Fruit fly (Drosophila melanogaster): ENCODE data around the gene eEF1alpha2.

Gene eEF1alpha2

DNA sequence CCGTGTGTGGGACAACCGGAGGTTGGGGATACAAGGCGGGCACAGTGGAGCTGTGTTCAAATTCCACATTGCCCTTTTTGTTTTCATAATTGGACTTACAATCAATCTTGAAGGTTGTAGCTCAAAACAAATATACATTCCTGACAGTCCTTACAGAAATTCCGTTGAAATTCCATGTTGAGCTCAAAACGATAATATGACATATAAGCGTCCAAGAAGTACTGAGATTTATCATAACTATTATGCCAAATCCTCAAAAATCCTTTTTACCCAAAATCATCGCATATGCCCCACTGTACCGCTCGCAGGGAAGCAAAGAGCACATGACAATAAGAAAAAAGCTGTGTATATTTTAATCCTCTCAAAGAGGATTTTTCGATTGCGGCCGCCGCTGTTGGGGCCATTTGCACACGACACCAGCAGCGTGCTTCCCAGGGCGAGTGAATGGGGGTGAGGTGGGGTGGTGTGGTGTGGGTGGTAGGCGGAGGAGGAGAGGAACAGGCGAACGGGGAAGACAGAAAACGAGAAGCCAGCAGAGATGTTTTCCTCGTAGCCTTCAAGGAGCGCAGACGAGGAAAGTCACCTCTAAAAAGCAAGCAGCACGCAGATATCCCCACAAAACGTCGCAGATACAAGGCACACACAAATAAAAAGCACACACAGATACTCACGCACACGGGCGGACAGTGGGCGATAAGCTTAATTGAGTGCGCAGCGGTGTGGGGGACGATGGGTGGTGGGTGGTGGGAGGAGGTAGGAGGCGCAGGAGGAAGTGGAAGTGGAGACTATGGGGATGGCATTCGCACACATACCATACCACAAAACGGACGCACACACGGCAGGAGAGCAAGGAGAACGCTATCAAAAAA lies 20.7 kb upstream of the eEF1alpha2 start:
- no peak for TF ChIP-seq Myc (optimal IDR thresholded peaks at IDR 0.05)
- TF ChIP-seq ttk (optimal IDR thresholded peaks at IDR 0.05), result no peak

DNA sequence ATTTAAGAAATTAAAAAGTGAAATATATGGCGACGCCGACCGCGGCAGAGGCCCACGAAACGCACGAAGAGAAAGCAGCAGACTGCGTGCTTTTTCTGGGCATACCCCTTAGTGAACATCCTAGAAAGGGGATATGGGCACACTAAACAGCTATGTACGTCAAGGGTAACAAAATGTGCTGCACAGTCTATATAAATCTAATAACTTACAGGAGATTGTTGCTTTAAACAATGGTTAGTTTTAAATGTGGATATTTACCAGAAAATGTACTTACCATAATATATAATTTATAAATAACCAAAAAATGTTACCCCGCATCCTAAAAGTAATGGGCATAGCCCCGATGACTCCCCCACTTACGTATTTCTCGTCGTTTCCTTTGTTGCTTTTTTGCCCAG lies 20.1 kb upstream of the eEF1alpha2 start:
- no peak for TF ChIP-seq ttk (optimal IDR thresholded peaks at IDR 0.05)
- TF ChIP-seq Sin3A (optimal IDR thresholded peaks at IDR 0.05), result no peak

DNA sequence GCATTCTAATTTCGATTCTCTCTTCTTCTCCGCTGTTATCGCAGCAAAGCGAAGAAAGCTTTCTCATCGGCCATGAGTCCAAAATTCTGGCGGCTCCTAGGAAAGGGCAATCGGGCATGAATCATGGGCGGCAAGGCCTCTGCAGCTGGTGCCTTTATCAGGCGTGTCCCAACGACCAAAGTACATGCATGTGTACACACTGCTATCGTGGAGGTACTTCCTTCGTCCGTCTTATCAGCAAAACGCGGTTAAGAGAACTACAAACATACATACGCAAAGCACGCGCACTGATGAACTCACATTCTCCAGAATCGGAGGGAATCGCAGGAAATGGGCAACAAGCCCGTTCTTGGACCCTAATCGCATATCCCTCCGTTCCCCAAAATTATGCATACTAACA lies 19.3 kb upstream of the eEF1alpha2 start:
- no peak for TF ChIP-seq Myc (optimal IDR thresholded peaks at IDR 0.05)
- no peak for TF ChIP-seq h (optimal IDR thresholded peaks at IDR 0.05)
- no peak for TF ChIP-seq psq (optimal IDR thresholded peaks at IDR 0.05)
- TF ChIP-seq insv (optimal IDR thresholded peaks at IDR 0.05), result no peak
- no peak for TF ChIP-seq Sin3A (optimal IDR thresholded peaks at IDR 0.05)
- no peak for TF ChIP-seq ttk (optimal IDR thresholded peaks at IDR 0.05)

DNA sequence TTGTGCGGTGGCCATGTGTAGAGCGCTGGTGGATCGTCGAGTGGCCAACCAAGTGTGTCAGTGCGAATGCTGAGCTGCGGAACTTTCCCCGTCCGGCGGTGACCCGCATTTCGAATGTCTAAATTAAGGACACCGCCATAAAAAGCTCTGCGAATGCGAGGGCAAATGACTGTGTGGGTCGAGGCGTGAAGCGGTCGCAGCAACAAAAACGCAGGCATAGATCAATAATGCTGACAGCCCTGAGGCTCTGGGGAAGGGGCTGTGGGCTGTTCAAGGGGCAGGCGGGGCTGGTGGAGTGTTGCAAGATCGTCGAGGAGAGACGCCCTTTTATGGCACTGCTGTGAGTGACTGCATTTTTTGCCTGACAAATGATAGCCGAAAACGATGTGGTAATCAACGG lies 18.8 kb upstream of the eEF1alpha2 start:
- TF ChIP-seq psq (optimal IDR thresholded peaks at IDR 0.05), result no peak
- TF ChIP-seq Sin3A (optimal IDR thresholded peaks at IDR 0.05), result no peak
- TF ChIP-seq insv (optimal IDR thresholded peaks at IDR 0.05), result no peak
- no peak for TF ChIP-seq Myc (optimal IDR thresholded peaks at IDR 0.05)
- no peak for TF ChIP-seq ttk (optimal IDR thresholded peaks at IDR 0.05)

DNA sequence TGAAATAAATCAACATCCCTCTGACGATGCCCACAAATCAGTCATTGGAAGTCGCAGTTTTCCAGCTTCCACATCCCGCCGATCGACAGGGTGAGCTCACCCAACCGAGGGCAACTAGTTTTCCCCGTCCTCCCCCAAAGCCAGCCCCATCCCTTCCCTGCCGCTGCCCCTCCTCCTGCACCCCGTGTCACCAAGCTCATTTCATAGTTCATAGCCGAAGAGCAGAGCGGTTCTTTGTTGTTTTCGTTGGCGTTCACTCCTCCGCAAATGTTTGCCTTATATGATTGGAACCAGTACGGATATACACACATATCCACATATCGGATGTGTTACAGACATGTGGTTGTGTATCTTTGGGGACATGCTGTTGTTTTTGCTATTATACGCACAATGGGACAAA lies 18.2 kb upstream of the eEF1alpha2 start:
- TF ChIP-seq psq (optimal IDR thresholded peaks at IDR 0.05) (no peak), h (optimal IDR thresholded peaks at IDR 0.05) (no peak), Myc (optimal IDR thresholded peaks at IDR 0.05) (no peak), insv (optimal IDR thresholded peaks at IDR 0.05) (no peak), Sin3A (optimal IDR thresholded peaks at IDR 0.05) (no peak), ttk (optimal IDR thresholded peaks at IDR 0.05) (no peak)

DNA sequence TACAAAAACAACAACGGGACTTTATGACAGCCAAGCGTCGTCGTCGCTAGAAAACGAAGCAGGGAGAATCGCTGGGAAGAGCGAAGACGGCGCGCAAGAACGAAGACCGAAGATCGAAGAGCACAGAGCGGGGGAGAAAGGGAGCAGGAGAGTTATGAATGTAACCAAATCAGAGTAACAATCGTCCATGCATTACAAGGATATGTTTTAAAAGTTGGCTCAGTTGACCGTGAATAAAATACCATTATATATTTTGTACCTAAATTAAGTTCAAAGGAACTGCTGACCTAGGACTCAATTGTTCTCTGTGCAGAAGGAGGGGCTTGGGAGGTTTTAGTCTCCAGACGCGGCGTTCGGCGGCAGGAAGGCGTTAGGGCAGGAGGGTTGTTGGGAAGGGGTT lies 16.8 kb upstream of the eEF1alpha2 start:
- TF ChIP-seq insv (optimal IDR thresholded peaks at IDR 0.05) (no peak), h (optimal IDR thresholded peaks at IDR 0.05) (no peak), Myc (optimal IDR thresholded peaks at IDR 0.05) (no peak), ttk (optimal IDR thresholded peaks at IDR 0.05) (no peak), psq (optimal IDR thresholded peaks at IDR 0.05) (no peak), Sin3A (optimal IDR thresholded peaks at IDR 0.05) (no peak)

DNA sequence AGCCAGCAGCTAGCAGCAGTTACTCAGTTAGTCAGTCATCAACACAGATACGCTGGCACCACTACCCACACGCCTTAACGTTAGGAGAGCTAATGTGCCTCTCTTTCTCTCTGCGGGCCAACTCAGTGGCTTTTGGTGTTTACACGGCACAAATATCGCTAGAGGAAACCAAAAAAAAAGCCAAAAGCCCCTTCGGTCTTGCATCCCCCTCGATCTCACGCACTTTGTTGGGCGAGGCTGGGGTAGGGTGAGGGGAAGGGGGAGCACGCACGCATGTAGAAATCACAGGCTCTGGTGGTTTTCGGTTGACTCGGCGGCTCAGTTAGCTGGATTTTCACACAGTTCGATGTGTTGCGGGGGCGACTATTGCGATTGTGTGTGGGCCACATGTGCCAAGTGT lies 16.3 kb upstream of the eEF1alpha2 start:
- TF ChIP-seq Myc (optimal IDR thresholded peaks at IDR 0.05) (no peak), h (optimal IDR thresholded peaks at IDR 0.05) (no peak), ttk (optimal IDR thresholded peaks at IDR 0.05) (no peak)

DNA sequence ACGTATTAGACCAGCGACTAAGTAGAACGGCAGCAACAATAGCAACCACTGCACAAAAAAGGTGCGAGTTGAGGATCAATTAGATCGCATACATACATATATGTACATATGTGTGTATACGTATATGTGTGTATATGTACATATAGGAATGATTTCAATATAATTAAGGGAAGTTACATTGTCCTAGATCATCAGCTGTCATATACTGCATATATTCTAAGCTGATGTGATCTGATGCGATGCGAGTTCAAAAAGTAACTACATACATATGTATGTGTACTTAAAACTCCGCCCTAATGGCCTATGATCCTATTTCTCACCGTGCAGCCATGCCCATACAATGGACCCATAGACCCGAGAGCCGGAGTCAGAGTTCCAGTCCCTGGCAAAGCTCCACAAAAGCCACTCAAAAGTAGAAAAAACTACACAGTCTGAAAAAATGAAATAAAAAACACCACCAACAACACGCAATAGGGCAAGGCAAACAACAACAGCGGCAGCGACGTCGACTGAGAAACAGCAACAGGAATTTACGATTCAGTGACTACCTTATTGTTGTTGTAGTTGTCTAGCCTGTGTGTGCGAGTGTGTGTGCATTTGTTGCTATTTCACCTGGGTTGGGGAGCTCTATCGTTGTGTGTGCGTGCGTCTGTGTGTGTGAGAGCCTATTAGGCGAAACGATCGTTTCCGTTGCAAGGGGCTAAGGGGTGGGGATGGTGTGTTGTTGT lies 14.9 kb upstream of the eEF1alpha2 start:
- TF ChIP-seq insv (optimal IDR thresholded peaks at IDR 0.05) (no peak), Myc (optimal IDR thresholded peaks at IDR 0.05) (no peak), ttk (optimal IDR thresholded peaks at IDR 0.05) (no peak), h (optimal IDR thresholded peaks at IDR 0.05) (no peak), Sin3A (optimal IDR thresholded peaks at IDR 0.05) (no peak), psq (optimal IDR thresholded peaks at IDR 0.05) (no peak)

DNA sequence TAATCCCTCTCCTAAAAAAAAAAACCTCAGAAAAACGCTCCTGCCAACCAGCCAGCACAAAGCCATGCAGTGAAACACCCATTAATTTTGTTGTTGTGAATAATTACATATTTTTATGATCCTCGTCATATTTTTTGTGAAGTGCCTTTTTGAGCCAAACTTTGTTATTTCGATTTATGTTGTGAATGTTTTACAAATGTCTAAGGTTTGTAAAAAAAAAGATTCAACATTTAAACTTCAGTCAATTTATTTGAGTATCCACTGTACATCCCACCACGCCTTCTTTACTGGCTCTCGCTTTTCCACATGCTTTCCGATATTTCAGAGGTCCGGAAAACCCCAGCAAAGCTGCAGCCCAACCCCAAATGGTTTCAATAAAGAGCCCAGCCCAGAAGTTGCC lies 14.1 kb upstream of the eEF1alpha2 start:
- TF ChIP-seq psq (optimal IDR thresholded peaks at IDR 0.05), result no peak
- no peak for TF ChIP-seq h (optimal IDR thresholded peaks at IDR 0.05)
- no peak for TF ChIP-seq insv (optimal IDR thresholded peaks at IDR 0.05)

DNA sequence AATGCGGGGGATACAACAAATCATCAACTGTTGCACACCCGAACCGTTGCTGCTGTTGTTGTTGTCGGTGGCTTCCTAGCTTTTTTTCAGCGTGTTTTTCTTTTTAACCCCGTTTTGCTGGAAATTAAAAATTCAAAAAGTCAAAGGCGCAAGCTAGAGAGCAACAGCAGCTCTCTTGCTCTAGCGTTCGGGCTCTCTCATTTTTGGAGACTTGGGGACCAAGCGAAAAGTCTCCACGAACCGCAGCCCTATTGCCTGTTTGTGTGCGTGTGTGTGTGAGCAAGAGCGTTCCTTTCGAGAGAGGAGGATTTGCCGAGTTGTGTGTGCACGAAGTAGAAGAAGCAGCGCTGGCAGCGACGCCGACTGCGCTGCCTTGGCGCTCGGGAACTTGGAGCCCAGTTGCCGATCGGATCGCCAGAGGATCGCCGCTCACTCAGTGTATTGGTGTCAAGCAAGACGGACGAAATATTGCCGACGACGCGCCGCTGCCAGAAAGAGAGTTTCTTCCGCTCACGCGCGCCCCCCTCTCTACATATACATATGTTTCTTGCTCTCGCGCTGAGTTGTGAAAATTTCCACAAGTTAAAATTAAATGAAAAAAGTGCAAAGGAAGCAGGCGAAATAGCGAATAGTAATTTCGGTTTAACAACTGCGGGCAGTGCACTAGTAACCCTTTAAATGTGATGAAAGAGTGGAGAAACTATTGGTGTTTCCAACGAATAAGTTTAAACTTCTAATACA lies 13.5 kb upstream of the eEF1alpha2 start:
- TF ChIP-seq Sin3A (optimal IDR thresholded peaks at IDR 0.05) (no peak), ttk (optimal IDR thresholded peaks at IDR 0.05) (no peak), Myc (optimal IDR thresholded peaks at IDR 0.05) (no peak), insv (optimal IDR thresholded peaks at IDR 0.05) (peak; percentile 12)

DNA sequence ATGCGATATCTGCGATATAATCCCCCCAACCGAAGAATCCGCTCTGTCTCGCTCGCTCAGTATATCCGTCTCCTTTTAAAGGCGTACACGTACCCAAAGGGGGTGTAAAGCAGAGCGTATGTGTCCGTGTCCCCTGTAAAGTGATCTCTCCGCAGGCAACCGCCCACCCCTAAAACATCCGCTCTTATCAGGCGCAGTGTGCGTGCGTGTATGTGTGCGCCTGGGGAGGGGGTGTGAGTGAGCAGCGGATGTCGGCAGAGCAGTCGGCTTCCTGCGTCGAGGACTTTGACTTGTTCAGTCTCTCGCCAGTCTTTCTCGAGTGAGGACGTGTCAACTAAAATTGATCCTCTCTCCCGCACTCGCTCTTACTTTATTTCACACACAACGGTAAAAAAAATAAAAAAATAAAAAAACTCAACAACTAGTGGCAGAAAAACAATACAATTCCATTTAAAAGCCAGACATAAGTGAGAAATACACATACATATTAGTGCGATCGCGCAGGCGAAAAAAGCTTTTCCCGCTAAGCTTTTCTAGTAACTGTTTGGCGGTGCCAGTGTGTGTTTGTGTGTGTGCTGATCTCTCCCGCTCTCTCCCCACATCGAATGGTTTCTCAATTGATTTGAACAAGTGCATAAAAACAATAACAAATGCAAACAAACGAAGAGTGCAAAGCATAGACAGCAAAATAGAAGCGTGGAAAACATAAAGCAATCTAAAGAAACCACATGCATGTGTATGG lies 12.6 kb upstream of the eEF1alpha2 start:
- TF ChIP-seq Sin3A (optimal IDR thresholded peaks at IDR 0.05) (no peak), ttk (optimal IDR thresholded peaks at IDR 0.05) (no peak), h (optimal IDR thresholded peaks at IDR 0.05) (no peak), insv (optimal IDR thresholded peaks at IDR 0.05) (no peak), psq (optimal IDR thresholded peaks at IDR 0.05) (no peak), Myc (optimal IDR thresholded peaks at IDR 0.05) (no peak)

DNA sequence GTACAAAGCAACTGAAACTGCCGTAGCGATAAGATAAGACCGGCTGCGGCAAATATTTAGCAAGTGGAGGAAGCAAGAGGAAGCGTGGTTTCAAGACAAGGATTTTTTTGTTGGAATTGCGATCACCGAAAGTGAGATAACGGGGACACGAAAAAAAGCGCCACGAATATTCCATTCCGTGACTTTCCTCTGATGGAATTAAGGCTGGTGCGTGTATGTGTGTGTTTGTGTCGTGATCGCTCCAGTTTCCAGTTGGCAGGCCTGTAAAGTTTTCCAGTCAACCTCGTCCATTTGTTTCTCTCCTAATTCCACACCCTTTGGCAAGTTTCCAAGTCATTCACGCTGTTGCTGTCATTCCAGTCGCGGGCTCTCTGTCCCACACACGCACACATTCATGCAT lies 12.0 kb upstream of the eEF1alpha2 start:
- TF ChIP-seq insv (optimal IDR thresholded peaks at IDR 0.05), result no peak
- TF ChIP-seq h (optimal IDR thresholded peaks at IDR 0.05), result no peak
- TF ChIP-seq Myc (optimal IDR thresholded peaks at IDR 0.05), result no peak
- TF ChIP-seq Sin3A (optimal IDR thresholded peaks at IDR 0.05), result no peak
- no peak for TF ChIP-seq psq (optimal IDR thresholded peaks at IDR 0.05)
- TF ChIP-seq ttk (optimal IDR thresholded peaks at IDR 0.05), result no peak
